Worm (Caenorhabditis elegans): ENCODE measurements around the gene C02B8.3.

- TF ChIP-seq W03F9.2 (tag; optimal IDR thresholded peaks at IDR 0.05), result no peak
- no peak for TF ChIP-seq dao-5 (tag; optimal IDR thresholded peaks at IDR 0.05)
- no peak for TF ChIP-seq him-1 (tag; optimal IDR thresholded peaks at IDR 0.05)
Measured at ce11 chrX:8117827-8118317, 21.4 kb upstream of the C02B8.3 start.

Measured in whole organism, L4/young adult.